Fruit fly (Drosophila melanogaster): ENCODE measurements around the gene Pfdn1.

The Pfdn1 gene

dm6 chr2L:6090365-6090764, 21.5 kb downstream of the Pfdn1 start (continued):
- TF ChIP-seq onecut (GFP tag; IDR thresholded peaks at IDR 0.05) (0 out of 2 replicates have a peak, but pooled peaks have one; percentile 2), gcm (GFP tag; optimal IDR thresholded peaks at IDR 0.05) (no peak), chm (GFP tag; IDR thresholded peaks at IDR 0.05) (0 out of 2 replicates have a peak, but pooled peaks have one; percentile 27), kah (GFP tag; optimal IDR thresholded peaks at IDR 0.05) (no peak), CG32772 (GFP tag; IDR thresholded peaks at IDR 0.05) (no peak)

- TF ChIP-seq CG2129 (GFP tag; IDR thresholded peaks at IDR 0.05; ENCODE audit: partially characterized antibody) = no peak
- no peak for TF ChIP-seq slp2 (GFP tag; optimal IDR thresholded peaks at IDR 0.05)
- peak; percentile 18; the same call in 1 of the 3 replicates for TF ChIP-seq Opbp (GFP tag; IDR thresholded peaks at IDR 0.05; ENCODE audit: partially characterized antibody)
- no peak for TF ChIP-seq CG12391 (tag; optimal IDR thresholded peaks at IDR 0.05)
- TF ChIP-seq CG31441 (GFP tag; IDR thresholded peaks at IDR 0.05) = no peak; the same call in 1 of the 2 replicates
- peak; percentile 41 for TF ChIP-seq pros (GFP tag; optimal IDR thresholded peaks at IDR 0.05)
- TF ChIP-seq Poxn (GFP tag; IDR thresholded peaks at IDR 0.05) = no peak
- TF ChIP-seq sima (GFP tag; optimal IDR thresholded peaks at IDR 0.05) = no peak
- TF ChIP-seq CG30403 (GFP tag; optimal IDR thresholded peaks at IDR 0.05) = no peak
- no peak for TF ChIP-seq mirr (GFP tag; optimal IDR thresholded peaks at IDR 0.05)
- TF ChIP-seq CG7928 (GFP tag; optimal IDR thresholded peaks at IDR 0.05) = no peak
- peak; percentile 87; the same call in 1 of the 2 replicates for TF ChIP-seq chm (GFP tag; IDR thresholded peaks at IDR 0.05)
- TF ChIP-seq CG7271 (tag; optimal IDR thresholded peaks at IDR 0.05) = no peak
- TF ChIP-seq onecut (GFP tag; IDR thresholded peaks at IDR 0.05) = peak; percentile 31; the same call in 1 of the 2 replicates
- TF ChIP-seq CG17612 (GFP tag; IDR thresholded peaks at IDR 0.05) = no peak
- TF ChIP-seq Hmr (GFP tag; optimal IDR thresholded peaks at IDR 0.05) = no peak
- TF ChIP-seq Meics (GFP tag; optimal IDR thresholded peaks at IDR 0.05) = no peak
- TF ChIP-seq CG13424 (tag; optimal IDR thresholded peaks at IDR 0.05) = no peak
- no peak for TF ChIP-seq CG17361 (GFP tag; IDR thresholded peaks at IDR 0.05)
- TF ChIP-seq CG13296 (GFP tag; optimal IDR thresholded peaks at IDR 0.05) = no peak
- TF ChIP-seq ci (GFP tag; IDR thresholded peaks at IDR 0.05) = peak; percentile 70; the same call in 2 of the 3 replicates
- no peak for TF ChIP-seq CG11695 (GFP tag; IDR thresholded peaks at IDR 0.05)
- TF ChIP-seq btn (GFP tag; optimal IDR thresholded peaks at IDR 0.05) = no peak
- peak; percentile 26 for TF ChIP-seq Fer1 (GFP tag; optimal IDR thresholded peaks at IDR 0.05)
- no peak for TF ChIP-seq Dfd (GFP tag; optimal IDR thresholded peaks at IDR 0.05)
- TF ChIP-seq CG15696 (tag; optimal IDR thresholded peaks at IDR 0.05) = no peak
- no peak for TF ChIP-seq pho (GFP tag; optimal IDR thresholded peaks at IDR 0.05)
- no peak for TF ChIP-seq grn (GFP tag; optimal IDR thresholded peaks at IDR 0.05)
- TF ChIP-seq unc-4 (GFP tag; IDR thresholded peaks at IDR 0.05; ENCODE audit: partially characterized antibody) = no peak
- TF ChIP-seq CG30431 (GFP tag; optimal IDR thresholded peaks at IDR 0.05) = no peak
- TF ChIP-seq Myb (GFP tag; optimal IDR thresholded peaks at IDR 0.05) = no peak
- no peak for TF ChIP-seq ssp (GFP tag; IDR thresholded peaks at IDR 0.05)
- TF ChIP-seq CG1647 (GFP tag; optimal IDR thresholded peaks at IDR 0.05) = no peak
- no peak for TF ChIP-seq CG4282 (GFP tag; optimal IDR thresholded peaks at IDR 0.05)
- TF ChIP-seq CG4360 (GFP tag; IDR thresholded peaks at IDR 0.05) = no peak
- no peak for TF ChIP-seq bowl (GFP tag; IDR thresholded peaks at IDR 0.05)
- no peak for TF ChIP-seq NFAT (GFP tag; IDR thresholded peaks at IDR 0.05)
- TF ChIP-seq CG6689 (GFP tag; IDR thresholded peaks at IDR 0.05) = no peak
- no peak for TF ChIP-seq dan (GFP tag; IDR thresholded peaks at IDR 0.05)
- no peak for TF ChIP-seq CG11456 (GFP tag; IDR thresholded peaks at IDR 0.05)
- TF ChIP-seq CG7372 (GFP tag; IDR thresholded peaks at IDR 0.05) = no peak
- no peak for TF ChIP-seq CG17359 (tag; optimal IDR thresholded peaks at IDR 0.05)
- peak; percentile 49; the same call in 1 of the 2 replicates for TF ChIP-seq sens-2 (GFP tag; IDR thresholded peaks at IDR 0.05)
- no peak for TF ChIP-seq CG11723 (GFP tag; optimal IDR thresholded peaks at IDR 0.05)
Observed at dm6 chr2L:6090786-6091716, 22.2 kb downstream of the Pfdn1 start, which contains the start of gene CG45075. TSS of gene CG45075 (plus strand) at chr2L:6091412.

Data from whole organism, embryonic.